Worm (Caenorhabditis elegans) whole organism, mixed stage, embryonic: ENCODE results near the gene elo-2.

Experiments
- bed-3 ChIP-seq: fragments of 200-800 bp; sonication (Bioruptor generic); optimal IDR thresholded peaks from 3 replicates; lab custom pipeline; 2018; ENCODE audit warnings: mild to moderate bottlenecking, missing genetic modification characterization, moderate library complexity, missing compliant biosample characterization
- blmp-1 ChIP-seq: fragments of 150-350 bp; optimal IDR thresholded peaks from 2 replicates; lab custom pipeline; 2014; ENCODE audit warnings: missing biosample characterization, missing genetic modification characterization
- ceh-39 ChIP-seq: fragments of 150-350 bp; optimal IDR thresholded peaks from 2 replicates; lab custom pipeline; 2014; ENCODE audit warnings: missing biosample characterization, missing genetic modification characterization
- ceh-43 ChIP-seq: fragments of 200-800 bp; sonication (Bioruptor generic); optimal IDR thresholded peaks from 2 replicates; lab custom pipeline; 2018; ENCODE audit warnings: mild to moderate bottlenecking, missing genetic modification characterization, moderate library complexity, missing compliant biosample characterization
- ceh-83 ChIP-seq: fragments of 200-800 bp; sonication (Bioruptor generic); optimal IDR thresholded peaks from 2 replicates; lab custom pipeline; 2018; ENCODE audit warnings: mild to moderate bottlenecking, missing genetic modification characterization, missing compliant biosample characterization
- ces-1 ChIP-seq: fragments of 150-350 bp; optimal IDR thresholded peaks from 2 replicates; lab custom pipeline; 2014; ENCODE audit warnings: missing biosample characterization, missing genetic modification reagents, missing genetic modification characterization
- cnd-1 ChIP-seq: fragments of 200-800 bp; sonication (Bioruptor generic); optimal IDR thresholded peaks from 2 replicates; lab custom pipeline; 2018; ENCODE audit warnings: mild to moderate bottlenecking, missing genetic modification characterization, missing compliant biosample characterization
- elt-1 ChIP-seq: sonication (generic microtip); optimal IDR thresholded peaks from 2 replicates; lab custom pipeline; 2017; ENCODE audit warnings: missing genetic modification characterization, mild to moderate bottlenecking, missing compliant biosample characterization, antibody characterized with exemption, moderate library complexity, borderline replicate concordance; ENCODE audit not compliant: insufficient read depth
- elt-3 ChIP-seq: fragments of 150-350 bp; optimal IDR thresholded peaks from 2 replicates; lab custom pipeline; 2014; ENCODE audit warnings: missing biosample characterization, missing genetic modification characterization
- flh-1 ChIP-seq: fragments of 200-800 bp; sonication (Bioruptor generic); optimal IDR thresholded peaks from 2 replicates; lab custom pipeline; 2018; ENCODE audit warnings: mild to moderate bottlenecking, missing genetic modification characterization, moderate library complexity, missing compliant biosample characterization
- ham-2 ChIP-seq: fragments of 200-800 bp; sonication (Bioruptor generic); optimal IDR thresholded peaks from 2 replicates; lab custom pipeline; 2018; ENCODE audit warnings: mild to moderate bottlenecking, missing genetic modification characterization, missing compliant biosample characterization
- hlh-1 ChIP-seq: fragments of 150-350 bp; optimal IDR thresholded peaks from 2 replicates; lab custom pipeline; 2014; ENCODE audit warnings: missing biosample characterization, missing genetic modification reagents, missing genetic modification characterization
- lin-13 ChIP-seq: fragments of 150-350 bp; optimal IDR thresholded peaks from 2 replicates; lab custom pipeline; 2014; ENCODE audit warnings: missing biosample characterization, missing genetic modification characterization
- lin-32 ChIP-seq: fragments of 200-800 bp; sonication (Bioruptor generic); optimal IDR thresholded peaks from 2 replicates; lab custom pipeline; 2018; ENCODE audit warnings: mild to moderate bottlenecking, missing genetic modification characterization, missing compliant biosample characterization
- lsy-2 ChIP-seq: fragments of 150-350 bp; optimal IDR thresholded peaks from 2 replicates; lab custom pipeline; 2014; ENCODE audit warnings: missing biosample characterization, missing genetic modification characterization
- mab-5 ChIP-seq: fragments of 150-350 bp; optimal IDR thresholded peaks from 2 replicates; lab custom pipeline; 2014; ENCODE audit warnings: missing biosample characterization, missing genetic modification characterization
- mep-1 ChIP-seq: fragments of 150-350 bp; optimal IDR thresholded peaks from 2 replicates; lab custom pipeline; 2017; ENCODE audit warnings: missing biosample characterization, missing genetic modification reagents, missing genetic modification characterization, inconsistent platforms
- mls-2 ChIP-seq: sonication (generic microtip); optimal IDR thresholded peaks from 2 replicates; lab custom pipeline; 2016; ENCODE audit warnings: mild to moderate bottlenecking, missing genetic modification characterization, moderate library complexity, missing compliant biosample characterization
- nhr-12 ChIP-seq: fragments of 150-350 bp; optimal IDR thresholded peaks from 2 replicates; lab custom pipeline; 2014; ENCODE audit warnings: missing biosample characterization, missing genetic modification characterization
- nhr-2 ChIP-seq: fragments of 150-350 bp; optimal IDR thresholded peaks from 2 replicates; lab custom pipeline; 2014; ENCODE audit warnings: missing biosample characterization, missing genetic modification characterization
- nhr-237 ChIP-seq: fragments of 150-350 bp; optimal IDR thresholded peaks from 2 replicates; lab custom pipeline; 2014; ENCODE audit warnings: missing biosample characterization, missing genetic modification characterization
- nhr-28 ChIP-seq: fragments of 150-350 bp; optimal IDR thresholded peaks from 2 replicates; lab custom pipeline; 2014; ENCODE audit warnings: missing biosample characterization, missing genetic modification characterization
- nhr-76 ChIP-seq: sonication (generic microtip); optimal IDR thresholded peaks from 2 replicates; lab custom pipeline; 2017; ENCODE audit warnings: missing biosample characterization, missing genetic modification characterization
- pha-4 ChIP-seq: fragments of 150-350 bp; optimal IDR thresholded peaks from 2 replicates; lab custom pipeline; 2018; ENCODE audit warnings: missing biosample characterization, missing genetic modification reagents, missing genetic modification characterization
- sem-2 ChIP-seq: fragments of 200-800 bp; sonication (Bioruptor generic); optimal IDR thresholded peaks from 2 replicates; lab custom pipeline; 2018; ENCODE audit warnings: mild to moderate bottlenecking, missing genetic modification characterization, missing compliant biosample characterization
- snpc-4 ChIP-seq: fragments of 150-350 bp; optimal IDR thresholded peaks from 2 replicates; lab custom pipeline; 2014; ENCODE audit warnings: missing biosample characterization, missing genetic modification characterization
- sptf-1 ChIP-seq: sonication (generic microtip); optimal IDR thresholded peaks from 2 replicates; lab custom pipeline; 2017; ENCODE audit warnings: mild to moderate bottlenecking, missing genetic modification characterization, moderate library complexity, missing compliant biosample characterization
- tbx-8 ChIP-seq: fragments of 200-800 bp; sonication (Bioruptor generic); optimal IDR thresholded peaks from 2 replicates; lab custom pipeline; 2018; ENCODE audit warnings: mild to moderate bottlenecking, missing genetic modification characterization, moderate library complexity, missing compliant biosample characterization
- unc-39 ChIP-seq: fragments of 150-350 bp; optimal IDR thresholded peaks from 2 replicates; lab custom pipeline; 2014; ENCODE audit warnings: missing biosample characterization, missing genetic modification characterization
- unc-62 ChIP-seq: fragments of 150-350 bp; optimal IDR thresholded peaks from 2 replicates; lab custom pipeline; 2014; ENCODE audit warnings: missing biosample characterization, missing genetic modification reagents, missing genetic modification characterization
- zip-8 ChIP-seq: fragments of 150-350 bp; optimal IDR thresholded peaks from 2 replicates; lab custom pipeline; 2014; ENCODE audit warnings: missing biosample characterization, missing genetic modification characterization
- ztf-11 ChIP-seq: fragments of 150-350 bp; optimal IDR thresholded peaks from 2 replicates; lab custom pipeline; 2014; ENCODE audit warnings: missing biosample characterization, missing genetic modification characterization

Gene elo-2

ce11 chrIV:17442503-17442902, 24.7 kb downstream of the elo-2 start, which contains the start of gene F11E6.11:
TSS of gene F11E6.11 (plus strand) at chrIV:17442827.
- no peak for TF ChIP-seq ceh-43 (GFP tag; lab: Kevin White, UChicago)
- TF ChIP-seq bed-3: no peak
- no peak for TF ChIP-seq unc-39 (tag; lab: Kevin White, UChicago)
- TF ChIP-seq nhr-76: no peak
- no peak for TF ChIP-seq sptf-1
- no peak for TF ChIP-seq nhr-28
- no peak for TF ChIP-seq hlh-1 (tag; lab: Kevin White, UChicago)
- TF ChIP-seq pha-4 (tag; lab: Kevin White, UChicago): no peak
- no peak for TF ChIP-seq elt-1 (tag; lab: Kevin White, UChicago)
- no peak for TF ChIP-seq lin-13
- no peak for TF ChIP-seq unc-62
- TF ChIP-seq flh-1 (GFP tag; lab: Kevin White, UChicago): no peak
- TF ChIP-seq ham-2 (GFP tag; lab: Kevin White, UChicago): no peak
- no peak for TF ChIP-seq nhr-2
- no peak for TF ChIP-seq ces-1 (GFP tag; lab: Kevin White, UChicago)

ce11 chrIV:17441260-17441659, 25.9 kb downstream of the elo-2 start:
- TF ChIP-seq sptf-1 (no peak), ceh-39 (tag; lab: Kevin White, UChicago) (no peak), ceh-43 (GFP tag; lab: Kevin White, UChicago) (no peak), flh-1 (GFP tag; lab: Kevin White, UChicago) (no peak), mab-5 (tag; lab: Kevin White, UChicago) (no peak), cnd-1 (tag; lab: Kevin White, UChicago) (no peak), ztf-11 (tag; lab: Kevin White, UChicago) (no peak), elt-3 (tag; lab: Kevin White, UChicago) (no peak), mep-1 (no peak), nhr-237 (tag; lab: Kevin White, UChicago) (no peak), snpc-4 (tag; lab: Kevin White, UChicago) (no peak), sem-2 (GFP tag; lab: Kevin White, UChicago) (no peak), lsy-2 (tag; lab: Kevin White, UChicago) (no peak), tbx-8 (GFP tag; lab: Kevin White, UChicago) (no peak), mls-2 (tag; lab: Kevin White, UChicago) (no peak), ceh-83 (GFP tag; lab: Kevin White, UChicago) (no peak), nhr-28 (no peak), zip-8 (tag; lab: Kevin White, UChicago) (no peak), blmp-1 (tag; lab: Kevin White, UChicago) (no peak), nhr-12 (tag; lab: Kevin White, UChicago) (no peak)

DNA sequence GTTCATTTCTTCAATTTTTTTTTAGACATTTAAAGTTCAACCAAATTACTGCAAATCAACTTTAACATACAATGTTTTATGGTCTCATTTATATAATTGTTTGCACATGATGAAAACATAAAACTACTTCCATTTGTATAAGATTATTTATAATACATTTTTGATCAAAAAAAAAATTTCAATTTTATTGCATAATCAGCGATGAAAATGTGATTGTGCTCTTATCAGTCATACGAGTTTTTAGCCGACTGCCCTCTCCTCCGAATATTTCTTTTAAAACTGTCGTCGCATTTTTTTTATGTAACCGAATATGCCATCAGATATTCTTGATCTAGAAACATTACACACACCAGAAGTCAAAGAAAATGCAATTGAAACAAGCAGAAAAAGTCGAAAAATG, 26.8 kb downstream of the elo-2 start, which contains the start of gene F08A7.1:
TSS of gene F08A7.1 (plus strand) at position 191 of the 400 bp plus-strand sequence.
- TF ChIP-seq flh-1 (GFP tag; lab: Kevin White, UChicago) (no peak), elt-3 (tag; lab: Kevin White, UChicago) (no peak), nhr-12 (tag; lab: Kevin White, UChicago) (no peak)

DNA sequence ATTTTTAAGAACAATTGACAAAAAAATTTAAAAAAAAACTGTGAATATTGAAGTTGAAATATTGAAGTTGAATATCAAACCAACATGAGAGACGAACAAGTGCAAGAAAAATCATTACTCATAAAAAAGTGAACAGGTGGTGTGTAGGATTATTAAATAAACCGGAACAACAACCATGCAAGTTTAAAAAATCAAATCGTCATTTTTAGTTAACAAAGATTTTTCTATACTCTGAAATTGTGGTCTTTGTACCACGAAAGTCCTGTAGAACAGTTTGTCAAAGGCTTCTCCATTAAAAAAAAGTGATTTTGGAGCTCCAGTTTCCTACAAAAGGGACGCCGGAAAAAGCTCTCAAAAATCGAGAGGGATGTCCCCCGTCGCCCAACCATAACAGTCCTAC, 27.2 kb downstream of the elo-2 start, which contains the start of gene C06A12.19:
TSS of gene C06A12.19 (minus strand) at position 101 of the 400 bp plus-strand sequence.
- TF ChIP-seq sptf-1: no peak
- TF ChIP-seq, all 35 proteins: peak for 0

- TF ChIP-seq blmp-1 (tag; lab: Kevin White, UChicago) (no peak), lin-32 (GFP tag; lab: Kevin White, UChicago) (no peak), pha-4 (tag; lab: Kevin White, UChicago) (no peak), flh-1 (GFP tag; lab: Kevin White, UChicago) (no peak), unc-62 (no peak), ham-2 (GFP tag; lab: Kevin White, UChicago) (no peak), cnd-1 (tag; lab: Kevin White, UChicago) (no peak), sem-2 (GFP tag; lab: Kevin White, UChicago) (no peak), nhr-2 (no peak), elt-1 (tag; lab: Kevin White, UChicago) (no peak), nhr-28 (no peak)
Observed at ce11 chrIV:17437038-17437437, 30.2 kb downstream of the elo-2 start, which contains the start of gene C06A12.8. TSS of gene C06A12.8 (plus strand) at chrIV:17437338.
